Worm (Caenorhabditis elegans): ENCODE results near the gene cyp-35B3.

Gene cyp-35B3

ce11 chrV:3945053-3945452 lies at the start of gene cyp-35B3:
Gene cyp-35B3 (plus strand): TSS chrV:3945353.
- TF ChIP-seq lsy-2 (tag; optimal IDR thresholded peaks at IDR 0.05) (no peak), elt-1 (tag; optimal IDR thresholded peaks at IDR 0.05; ENCODE audit: borderline replicate concordance, insufficient read depth) (no peak)

ce11 chrV:3896018-3896417 lies 49.1 kb upstream of the cyp-35B3 start:
- no peak for TF ChIP-seq flh-1 (GFP tag; optimal IDR thresholded peaks at IDR 0.05)
- TF ChIP-seq sem-2 (GFP tag; optimal IDR thresholded peaks at IDR 0.05) = no peak
- peak; percentile 99 for TF ChIP-seq zip-8 (tag; optimal IDR thresholded peaks at IDR 0.05)
- no peak for TF ChIP-seq lsy-2 (tag; optimal IDR thresholded peaks at IDR 0.05)
- no peak for TF ChIP-seq ztf-11 (tag; optimal IDR thresholded peaks at IDR 0.05)

ce11 chrV:3900102-3900501 lies 45.1 kb upstream of the cyp-35B3 start, which contains the start of gene irld-22:
Gene irld-22 (minus strand): TSS chrV:3900202.
- no peak for TF ChIP-seq ztf-11 (tag; optimal IDR thresholded peaks at IDR 0.05)
- TF ChIP-seq snpc-4 (tag; optimal IDR thresholded peaks at IDR 0.05) = no peak
- TF ChIP-seq lsy-2 (tag; optimal IDR thresholded peaks at IDR 0.05) = no peak
- TF ChIP-seq mls-2 (tag; optimal IDR thresholded peaks at IDR 0.05) = no peak
- no peak for TF ChIP-seq unc-62 (GFP tag; optimal IDR thresholded peaks at IDR 0.05)
- no peak for TF ChIP-seq nhr-76 (tag; optimal IDR thresholded peaks at IDR 0.05)
- no peak for TF ChIP-seq zip-8 (tag; optimal IDR thresholded peaks at IDR 0.05)
- TF ChIP-seq elt-1 (tag; optimal IDR thresholded peaks at IDR 0.05; ENCODE audit: borderline replicate concordance, insufficient read depth) = no peak
- no peak for TF ChIP-seq nhr-237 (tag; optimal IDR thresholded peaks at IDR 0.05)
- TF ChIP-seq unc-120 (tag; optimal IDR thresholded peaks at IDR 0.05; ENCODE audit: poor library complexity, severe bottlenecking) = no peak
- TF ChIP-seq nhr-2 (tag; optimal IDR thresholded peaks at IDR 0.05) = no peak

- TF ChIP-seq M03D4.4 (tag; optimal IDR thresholded peaks at IDR 0.05) (no peak), ceh-83 (GFP tag; optimal IDR thresholded peaks at IDR 0.05) (no peak), nhr-76 (tag; optimal IDR thresholded peaks at IDR 0.05) (no peak), elt-3 (tag; optimal IDR thresholded peaks at IDR 0.05) (no peak), ceh-39 (tag; optimal IDR thresholded peaks at IDR 0.05) (no peak), tbx-8 (GFP tag; optimal IDR thresholded peaks at IDR 0.05) (no peak), zip-8 (tag; optimal IDR thresholded peaks at IDR 0.05) (no peak), ham-2 (GFP tag; optimal IDR thresholded peaks at IDR 0.05) (no peak), bed-3 (GFP tag; optimal IDR thresholded peaks at IDR 0.05) (no peak), sem-2 (GFP tag; optimal IDR thresholded peaks at IDR 0.05) (no peak)
These were observed 42.5 kb upstream of the cyp-35B3 start, which contains the start of the genes str-229 and srh-190 for ce11 chrV:3902458-3903157. Gene str-229 (minus strand): TSS chrV:3902558. Gene srh-190 (plus strand): TSS chrV:3903107.

- TF ChIP-seq ces-1 (GFP tag; optimal IDR thresholded peaks at IDR 0.05) (no peak), bed-3 (GFP tag; optimal IDR thresholded peaks at IDR 0.05) (no peak), ham-2 (GFP tag; optimal IDR thresholded peaks at IDR 0.05) (no peak), lin-32 (GFP tag; optimal IDR thresholded peaks at IDR 0.05) (no peak), flh-1 (GFP tag; optimal IDR thresholded peaks at IDR 0.05) (no peak), drap-1 (GFP tag; optimal IDR thresholded peaks at IDR 0.05) (no peak), hlh-1 (tag; optimal IDR thresholded peaks at IDR 0.05) (no peak), sem-2 (GFP tag; optimal IDR thresholded peaks at IDR 0.05) (no peak), lsy-2 (tag; optimal IDR thresholded peaks at IDR 0.05) (no peak), blmp-1 (tag; optimal IDR thresholded peaks at IDR 0.05) (no peak), tbx-8 (GFP tag; optimal IDR thresholded peaks at IDR 0.05) (no peak), snpc-4 (tag; optimal IDR thresholded peaks at IDR 0.05) (no peak), ceh-39 (tag; optimal IDR thresholded peaks at IDR 0.05) (no peak), nhr-237 (tag; optimal IDR thresholded peaks at IDR 0.05) (no peak), nhr-28 (tag; optimal IDR thresholded peaks at IDR 0.05) (no peak), nhr-12 (tag; optimal IDR thresholded peaks at IDR 0.05) (no peak), elt-3 (tag; optimal IDR thresholded peaks at IDR 0.05) (no peak), unc-120 (tag; optimal IDR thresholded peaks at IDR 0.05; ENCODE audit: poor library complexity, severe bottlenecking) (no peak), mab-5 (tag; optimal IDR thresholded peaks at IDR 0.05) (no peak)
These were observed 41.7 kb upstream of the cyp-35B3 start for ce11 chrV:3903424-3903823.

- no peak for TF ChIP-seq nhr-2 (tag; optimal IDR thresholded peaks at IDR 0.05)
- no peak for TF ChIP-seq pha-4 (tag; optimal IDR thresholded peaks at IDR 0.05)
- TF ChIP-seq mab-5 (tag; optimal IDR thresholded peaks at IDR 0.05) = no peak
- no peak for TF ChIP-seq blmp-1 (tag; optimal IDR thresholded peaks at IDR 0.05)
- TF ChIP-seq lsy-2 (tag; optimal IDR thresholded peaks at IDR 0.05) = no peak
- TF ChIP-seq hlh-1 (tag; optimal IDR thresholded peaks at IDR 0.05) = no peak
- TF ChIP-seq lin-32 (GFP tag; optimal IDR thresholded peaks at IDR 0.05) = no peak
- no peak for TF ChIP-seq nhr-12 (tag; optimal IDR thresholded peaks at IDR 0.05)
- TF ChIP-seq ceh-43 (GFP tag; optimal IDR thresholded peaks at IDR 0.05) = no peak
- no peak for TF ChIP-seq tbx-8 (GFP tag; optimal IDR thresholded peaks at IDR 0.05)
- no peak for TF ChIP-seq M03D4.4 (tag; optimal IDR thresholded peaks at IDR 0.05)
- TF ChIP-seq ztf-11 (tag; optimal IDR thresholded peaks at IDR 0.05) = no peak
- no peak for TF ChIP-seq cnd-1 (tag; optimal IDR thresholded peaks at IDR 0.05)
- no peak for TF ChIP-seq snpc-4 (tag; optimal IDR thresholded peaks at IDR 0.05)
- TF ChIP-seq bed-3 (GFP tag; optimal IDR thresholded peaks at IDR 0.05) = no peak
- no peak for TF ChIP-seq unc-39 (tag; optimal IDR thresholded peaks at IDR 0.05)
These were observed 39.3 kb upstream of the cyp-35B3 start, which contains the start of gene nhr-156 for ce11 chrV:3905841-3906240. Gene nhr-156 (plus strand): TSS chrV:3906106.

All from whole organism, mixed stage, embryonic.